Fruit fly (Drosophila melanogaster) whole organism, wandering third instar larva: Measurements from ENCODE around the gene CG43732.

ENCODE experiments used
- Dfd ChIP-seq: fragments of >200 bp; optimal IDR thresholded peaks from 2 replicates; lab custom pipeline; 2017; ENCODE audit warnings: missing biosample characterization, missing genetic modification characterization
- HLH106 ChIP-seq: fragments of 200-800 bp; optimal IDR thresholded peaks from 3 replicates; lab custom pipeline; 2019; ENCODE audit warnings: missing biosample characterization, mild to moderate bottlenecking, missing genetic modification characterization, moderate library complexity
- Hr78 ChIP-seq: fragments of >200 bp; optimal IDR thresholded peaks from 2 replicates; lab custom pipeline; 2017; ENCODE audit warnings: missing biosample characterization, missing genetic modification characterization
- Myc ChIP-seq: fragments of >200 bp; optimal IDR thresholded peaks from 2 replicates; lab custom pipeline; 2017
- N ChIP-seq: fragments of >200 bp; optimal IDR thresholded peaks from 2 replicates; lab custom pipeline; 2018; ENCODE audit warnings: missing biosample characterization, missing external identifiers, missing genetic modification characterization
- OdsH ChIP-seq: fragments of 200-800 bp; sonication (Bioruptor generic); optimal IDR thresholded peaks from 2 replicates; lab custom pipeline; 2016; ENCODE audit warnings: missing biosample characterization, mild to moderate bottlenecking, missing genetic modification characterization
- Rel ChIP-seq, 2 experiments: fragments of 200-800 bp; sonication (Bioruptor generic) in 1 of 2; optimal IDR thresholded peaks; 2 replicates in 1 of 2; 3 replicates in 1 of 2; lab custom pipeline; 2016 to 2019; ENCODE audit warnings: mild to moderate bottlenecking in 2 of 2, missing biosample characterization in 2 of 2, missing genetic modification characterization in 2 of 2, moderate library complexity in 1 of 2
- Sp1 ChIP-seq: fragments of 200-800 bp; sonication (Bioruptor generic); optimal IDR thresholded peaks from 3 replicates; lab custom pipeline; 2019; ENCODE audit warnings: missing biosample characterization, mild to moderate bottlenecking, missing genetic modification characterization, moderate library complexity
- br ChIP-seq: fragments of 200-800 bp; sonication (Bioruptor generic); optimal IDR thresholded peaks from 2 replicates; lab custom pipeline; 2016; ENCODE audit warnings: missing biosample characterization, missing genetic modification characterization
- dl ChIP-seq, 2 experiments: fragments of 175-275, 200-275 bp in 1 of 2; fragments of 200-275 bp in 1 of 2; sonication (Bioruptor generic); optimal IDR thresholded peaks; lab custom pipeline; 2018; ENCODE audit warnings: mild to moderate bottlenecking in 2 of 2, missing biosample characterization in 2 of 2, missing genetic modification characterization in 2 of 2, moderate library complexity in 2 of 2; ENCODE audit not compliant: partially characterized antibody in 2 of 2, insufficient read depth in 1 of 2
- h ChIP-seq: fragments of 200-800 bp; sonication (Bioruptor generic); optimal IDR thresholded peaks from 3 replicates; lab custom pipeline; 2016; ENCODE audit warnings: missing biosample characterization, mild to moderate bottlenecking, missing genetic modification characterization
- pan ChIP-seq: fragments of >200 bp; optimal IDR thresholded peaks from 2 replicates; lab custom pipeline; 2017
- psq ChIP-seq: fragments of 200-800 bp; sonication (Bioruptor generic); optimal IDR thresholded peaks from 3 replicates; lab custom pipeline; 2017; ENCODE audit warnings: missing biosample characterization, mild to moderate bottlenecking, missing genetic modification characterization, moderate library complexity

DNA sequence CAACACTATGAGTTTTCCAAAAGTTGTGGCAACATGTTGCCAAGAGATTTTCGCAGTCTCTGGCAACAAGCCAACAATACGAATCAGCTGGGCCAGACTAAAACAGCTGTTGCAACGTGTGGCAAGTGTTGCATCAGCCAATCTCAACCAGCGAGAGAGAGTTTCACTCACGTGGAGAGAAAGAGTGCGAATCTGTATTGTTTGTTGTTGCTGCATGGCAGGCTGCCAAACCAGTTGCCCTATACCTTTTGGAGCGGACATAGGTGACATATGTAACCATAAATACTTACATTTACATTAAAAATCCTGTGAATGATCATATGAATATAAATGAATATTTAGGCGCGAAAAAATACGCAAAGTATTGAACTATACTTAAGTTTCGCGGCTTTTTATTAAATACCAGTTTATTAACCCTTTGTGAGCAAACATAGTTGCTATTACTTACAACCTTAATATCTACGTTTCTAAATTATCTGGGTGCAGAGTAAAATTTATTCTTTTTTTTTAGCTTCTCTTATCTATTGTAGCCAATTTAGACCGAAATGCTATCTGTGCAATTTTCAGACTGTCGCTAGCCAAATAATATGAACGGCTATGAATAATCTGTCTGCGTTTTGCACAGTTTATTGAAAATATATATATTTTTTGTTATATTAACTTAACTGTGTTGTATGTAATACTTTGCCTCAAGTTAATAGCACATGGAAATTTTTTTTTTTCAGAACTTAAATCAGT, 36.0 kb upstream of the CG43732 start:
- peak; percentile 65 for TF ChIP-seq HLH106 (tag; lab: Kevin White, UChicago)
- peak; percentile 82 for TF ChIP-seq h (GFP tag; lab: Kevin White, UChicago)
- TF ChIP-seq dl (GFP tag; optimal IDR thresholded peaks at IDR 0.05; lab: Kevin White, UChicago; ENCODE audit: insufficient read depth in 1 of 2, partially characterized antibody in 2 of 2) = peak; percentile 24 to 46
- no peak for TF ChIP-seq Hr78 (GFP tag; lab: Kevin White, UChicago)
- no peak for TF ChIP-seq N
- TF ChIP-seq psq (GFP tag; lab: Kevin White, UChicago) = no peak
- TF ChIP-seq Myc = no peak
- TF ChIP-seq pan (lab: Kevin White, UChicago) = no peak
- TF ChIP-seq Rel (GFP tag; optimal IDR thresholded peaks at IDR 0.05; lab: Kevin White, UChicago) = no peak
- no peak for TF ChIP-seq Rel (tag; optimal IDR thresholded peaks at IDR 0.05; lab: Kevin White, UChicago)
- peak; percentile 24 for TF ChIP-seq br
- TF ChIP-seq Dfd (GFP tag; lab: Kevin White, UChicago) = no peak
- peak; percentile 40 for TF ChIP-seq Sp1 (GFP tag; lab: Kevin White, UChicago)
- peak; percentile 39 for TF ChIP-seq OdsH (GFP tag; lab: Kevin White, UChicago)
